Fruit fly (Drosophila melanogaster) whole organism, pupa: Measurements from ENCODE around the gene CG7728.

Experiments used
- Pif1A ChIP-seq: fragments of 200-800 bp; sonication (Bioruptor generic); optimal IDR thresholded peaks from 3 replicates; lab custom pipeline; 2016; ENCODE audit warnings: missing biosample characterization, missing genetic modification characterization
- Pif1B ChIP-seq: fragments of 200-800 bp; sonication (Bioruptor generic); optimal IDR thresholded peaks from 3 replicates; lab custom pipeline; 2016; ENCODE audit warnings: missing biosample characterization, missing genetic modification characterization

dm6 chr3L:17004765-17005414 is 11.4 kb upstream of the CG7728 start:
- no peak for TF ChIP-seq Pif1B (GFP tag; lab: Kevin White, UChicago)
- peak; percentile 46 for TF ChIP-seq Pif1A (GFP tag; lab: Kevin White, UChicago)
